Worm (Caenorhabditis elegans) whole organism, L3 larva: ENCODE measurements around the gene W07G1.1.
A peak's percentile ranks its signal among the peaks of the same experiment; 100 is the strongest.

Experiments used
- R02D3.7 ChIP-seq: fragments of 150-350 bp; optimal IDR thresholded peaks from 2 replicates; lab custom pipeline; 2014; ENCODE audit warnings: missing biosample characterization, missing genetic modification characterization
- ZK546.5 ChIP-seq: sonication (generic microtip); optimal IDR thresholded peaks from 2 replicates; lab custom pipeline; 2017; ENCODE audit warnings: missing biosample characterization, missing genetic modification characterization
- aly-2 ChIP-seq: fragments of 150-350 bp; optimal IDR thresholded peaks from 2 replicates; lab custom pipeline; 2014; ENCODE audit warnings: missing biosample characterization, missing genetic modification characterization
- ama-1 ChIP-seq: fragments of 150-350 bp; optimal IDR thresholded peaks from 2 replicates; lab custom pipeline; 2018
- ceh-16 ChIP-seq: sonication (generic microtip); optimal IDR thresholded peaks from 2 replicates; lab custom pipeline; 2017; ENCODE audit warnings: missing biosample characterization, missing genetic modification characterization
- ceh-28 ChIP-seq: fragments of 150-350 bp; optimal IDR thresholded peaks from 2 replicates; lab custom pipeline; 2014; ENCODE audit warnings: missing biosample characterization, missing genetic modification reagents, missing genetic modification characterization
- ceh-9 ChIP-seq: sonication (generic microtip); optimal IDR thresholded peaks from 2 replicates; lab custom pipeline; 2018; ENCODE audit warnings: missing biosample characterization, missing genetic modification characterization
- egl-27 ChIP-seq: sonication (generic microtip); optimal IDR thresholded peaks from 4 replicates; lab custom pipeline; 2017; ENCODE audit warnings: missing biosample characterization, missing genetic modification reagents, missing genetic modification characterization
- egl-5 ChIP-seq: fragments of 150-350 bp; optimal IDR thresholded peaks from 2 replicates; lab custom pipeline; 2017; ENCODE audit warnings: missing biosample characterization, missing genetic modification reagents, missing genetic modification characterization, inconsistent platforms
- elt-1 ChIP-seq: fragments of 150-350 bp; optimal IDR thresholded peaks from 2 replicates; lab custom pipeline; 2014; ENCODE audit warnings: missing biosample characterization, missing genetic modification characterization
- elt-2 ChIP-seq: sonication (generic microtip); optimal IDR thresholded peaks from 2 replicates; lab custom pipeline; 2016; ENCODE audit warnings: missing genetic modification reagents, mild to moderate bottlenecking, missing genetic modification characterization, missing compliant biosample characterization
- elt-3 ChIP-seq, 3 experiments: fragments of 150-350 bp in 1 of 3; sonication (generic microtip) in 2 of 3; optimal IDR thresholded peaks; 2 replicates in 2 of 3; 4 replicates in 1 of 3; lab custom pipeline; 2014 to 2017; ENCODE audit warnings: missing biosample characterization in 3 of 3, missing genetic modification characterization in 3 of 3
- fkh-2 ChIP-seq: fragments of 150-350 bp; optimal IDR thresholded peaks from 2 replicates; lab custom pipeline; 2014; ENCODE audit warnings: missing biosample characterization, missing genetic modification reagents, missing genetic modification characterization
- fos-1 ChIP-seq: fragments of 150-350 bp; optimal IDR thresholded peaks from 2 replicates; lab custom pipeline; 2014; ENCODE audit warnings: missing biosample characterization, missing genetic modification characterization
- jun-1 ChIP-seq: fragments of 150-350 bp; optimal IDR thresholded peaks from 2 replicates; lab custom pipeline; 2014; ENCODE audit warnings: missing biosample characterization, missing genetic modification reagents, missing genetic modification characterization
- lin-15B ChIP-seq: fragments of 150-350 bp; optimal IDR thresholded peaks from 2 replicates; lab custom pipeline; 2014; ENCODE audit warnings: missing biosample characterization, missing genetic modification characterization
- lin-39 ChIP-seq: fragments of 150-350 bp; optimal IDR thresholded peaks from 2 replicates; lab custom pipeline; 2018; ENCODE audit warnings: missing biosample characterization, missing genetic modification reagents, missing genetic modification characterization
- lsy-12 ChIP-seq: sonication (generic microtip); optimal IDR thresholded peaks from 2 replicates; lab custom pipeline; 2016; ENCODE audit warnings: mild to moderate bottlenecking, missing genetic modification characterization, missing compliant biosample characterization
- mml-1 ChIP-seq: fragments of 150-350 bp; sonication (generic microtip); optimal IDR thresholded peaks from 3 replicates; lab custom pipeline; 2014; ENCODE audit warnings: missing biosample characterization, missing genetic modification characterization
- nfya-1 ChIP-seq: sonication (generic microtip); optimal IDR thresholded peaks from 2 replicates; lab custom pipeline; 2017; ENCODE audit warnings: missing genetic modification characterization, mild to moderate bottlenecking, missing compliant biosample characterization, antibody characterized with exemption, moderate library complexity; ENCODE audit not compliant: insufficient read depth
- nhr-11 ChIP-seq: fragments of 150-350 bp; optimal IDR thresholded peaks from 2 replicates; lab custom pipeline; 2014; ENCODE audit warnings: missing biosample characterization, missing genetic modification characterization
- nhr-23 ChIP-seq: fragments of 150-350 bp; optimal IDR thresholded peaks from 2 replicates; lab custom pipeline; 2014; ENCODE audit warnings: missing biosample characterization, missing genetic modification reagents, missing genetic modification characterization
- nhr-237 ChIP-seq: fragments of 150-350 bp; optimal IDR thresholded peaks from 2 replicates; lab custom pipeline; 2014; ENCODE audit warnings: missing biosample characterization, missing genetic modification characterization
- nhr-43 ChIP-seq: sonication (generic microtip); optimal IDR thresholded peaks from 2 replicates; lab custom pipeline; 2016; ENCODE audit warnings: mild to moderate bottlenecking, missing genetic modification characterization, missing compliant biosample characterization; ENCODE audit not compliant: poor library complexity, severe bottlenecking
- nhr-76 ChIP-seq: fragments of 150-350 bp; sonication (generic microtip); optimal IDR thresholded peaks from 5 replicates; lab custom pipeline; 2014; ENCODE audit warnings: missing biosample characterization, missing genetic modification characterization
- nhr-77 ChIP-seq: fragments of 150-350 bp; optimal IDR thresholded peaks from 2 replicates; lab custom pipeline; 2014; ENCODE audit warnings: missing biosample characterization, missing genetic modification characterization
- pqm-1 ChIP-seq: fragments of 150-350 bp; optimal IDR thresholded peaks from 2 replicates; lab custom pipeline; 2017; ENCODE audit warnings: missing biosample characterization, missing genetic modification characterization, inconsistent platforms
- sea-2 ChIP-seq: fragments of 150-350 bp; sonication (generic microtip); optimal IDR thresholded peaks from 4 replicates; lab custom pipeline; 2014; ENCODE audit warnings: missing biosample characterization, missing genetic modification reagents, missing genetic modification characterization
- skn-1 ChIP-seq: fragments of 150-350 bp; optimal IDR thresholded peaks from 2 replicates; lab custom pipeline; 2014; ENCODE audit warnings: missing biosample characterization, missing genetic modification characterization
- snpc-4 ChIP-seq: fragments of 150-350 bp; optimal IDR thresholded peaks from 2 replicates; lab custom pipeline; 2014; ENCODE audit warnings: missing biosample characterization, missing genetic modification characterization
- tbx-2 ChIP-seq: sonication (generic microtip); optimal IDR thresholded peaks from 2 replicates; lab custom pipeline; 2016; ENCODE audit warnings: mild to moderate bottlenecking, missing genetic modification characterization, missing compliant biosample characterization
- ztf-11 ChIP-seq: fragments of 150-350 bp; optimal IDR thresholded peaks from 2 replicates; lab custom pipeline; 2014; ENCODE audit warnings: missing biosample characterization, missing genetic modification characterization

W07G1.1 gene

DNA sequence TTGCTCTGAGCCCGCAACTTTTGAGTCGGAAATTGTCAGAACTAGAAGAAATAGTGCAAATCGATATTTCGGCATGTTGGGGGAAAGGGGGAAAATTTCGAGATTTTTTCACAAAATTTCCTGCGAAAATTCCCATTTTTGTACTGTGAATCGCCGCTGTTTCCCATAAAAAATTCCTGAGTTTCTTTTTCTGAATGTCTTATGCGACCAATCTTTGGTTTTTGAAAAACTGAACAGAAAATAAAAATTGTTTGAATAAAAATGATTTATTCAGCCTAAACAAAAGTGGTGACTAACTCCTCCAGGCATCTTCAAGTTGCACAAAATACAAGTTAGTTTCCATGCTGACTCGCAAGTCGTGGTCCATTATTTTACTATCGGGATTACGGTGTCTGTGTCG lies 26.8 kb upstream of the W07G1.1 start, which contains the start of gene W07G1.7:
TSS of gene W07G1.7 (minus strand) at position 101 of the 400 bp plus-strand sequence.
- TF ChIP-seq lin-39 (tag; lab: Kevin White, UChicago), result no peak
- TF ChIP-seq nhr-43 (tag; lab: Kevin White, UChicago), result no peak
- no peak for TF ChIP-seq ceh-16
- no peak for TF ChIP-seq skn-1 (tag; lab: Kevin White, UChicago)
- no peak for TF ChIP-seq elt-1 (tag; lab: Kevin White, UChicago)
- TF ChIP-seq ceh-28, result no peak
- TF ChIP-seq snpc-4 (tag; lab: Kevin White, UChicago), result no peak
- TF ChIP-seq mml-1 (tag; lab: Kevin White, UChicago), result no peak
- no peak for TF ChIP-seq nhr-237 (tag; lab: Kevin White, UChicago)
- TF ChIP-seq aly-2 (tag; lab: Kevin White, UChicago), result no peak
- no peak for TF ChIP-seq ceh-9 (tag; lab: Kevin White, UChicago)
- TF ChIP-seq jun-1, result no peak
- TF ChIP-seq sea-2 (GFP tag; lab: Kevin White, UChicago), result no peak
- TF ChIP-seq ama-1 (lab: Kevin White, UChicago), result no peak

DNA sequence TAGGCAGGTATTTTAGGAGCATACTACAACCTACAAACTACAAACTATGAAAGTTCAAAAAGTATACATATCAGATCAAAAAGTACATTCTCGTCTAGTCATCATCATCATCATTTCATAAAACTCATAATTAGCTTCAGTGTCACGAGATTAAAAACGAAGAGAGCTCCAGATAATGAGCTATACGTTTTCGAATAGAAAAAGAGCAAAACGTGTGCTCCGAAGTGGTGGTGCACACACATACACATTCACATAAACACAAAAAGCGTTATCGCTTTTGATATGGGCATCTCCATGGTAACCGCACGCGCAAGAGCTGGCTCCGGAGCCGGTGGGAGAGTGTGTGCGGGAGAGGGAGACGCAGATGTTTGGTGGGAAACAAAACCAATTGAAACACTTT lies 24.9 kb upstream of the W07G1.1 start:
- TF ChIP-seq lsy-12 (tag; lab: Kevin White, UChicago) (no peak), nhr-76 (tag; lab: Kevin White, UChicago) (no peak), R02D3.7 (tag; lab: Kevin White, UChicago) (no peak), elt-1 (tag; lab: Kevin White, UChicago) (no peak), nhr-237 (tag; lab: Kevin White, UChicago) (no peak), lin-39 (tag; lab: Kevin White, UChicago) (no peak), egl-27 (tag; lab: Kevin White, UChicago) (no peak), elt-3 (tag; optimal IDR thresholded peaks at IDR 0.05; lab: Kevin White, UChicago) (no peak)

DNA sequence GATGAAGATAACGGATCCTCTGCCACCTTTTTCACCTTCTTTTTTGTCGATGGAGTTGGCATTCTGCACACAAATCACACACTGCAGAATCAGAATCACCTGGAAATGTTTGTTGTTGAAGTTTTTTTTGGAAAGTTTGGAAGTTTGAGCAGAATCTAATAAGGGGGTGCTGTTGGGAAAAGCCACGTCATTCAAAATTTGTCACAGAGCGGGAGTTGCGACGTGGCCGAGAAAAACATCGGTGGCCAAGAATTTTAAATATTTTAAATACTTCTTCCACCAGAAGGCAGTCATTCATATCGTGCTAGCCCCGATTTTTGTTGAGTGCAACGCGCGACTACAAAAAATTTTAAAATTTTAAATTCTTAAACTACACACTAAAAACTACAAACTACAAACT lies 22.9 kb upstream of the W07G1.1 start, which contains the start of gene rpi-1:
TSS of gene rpi-1 (minus strand) at position 101 of the 400 bp plus-strand sequence.
- TF ChIP-seq snpc-4 (tag; lab: Kevin White, UChicago), result no peak
- TF ChIP-seq nfya-1 (tag; lab: Kevin White, UChicago), result no peak
- no peak for TF ChIP-seq elt-3 (tag; optimal IDR thresholded peaks at IDR 0.05; lab: Kevin White, UChicago)
- no peak for TF ChIP-seq fkh-2
- TF ChIP-seq ama-1 (lab: Kevin White, UChicago), result no peak
- no peak for TF ChIP-seq ceh-16
- TF ChIP-seq mml-1 (tag; lab: Kevin White, UChicago), result no peak
- no peak for TF ChIP-seq fos-1 (tag; lab: Kevin White, UChicago)
- TF ChIP-seq nhr-77 (tag; lab: Kevin White, UChicago), result no peak
- no peak for TF ChIP-seq aly-2 (tag; lab: Kevin White, UChicago)
- no peak for TF ChIP-seq elt-2 (tag; lab: Kevin White, UChicago)
- TF ChIP-seq, all 47 proteins: peak for 0

DNA sequence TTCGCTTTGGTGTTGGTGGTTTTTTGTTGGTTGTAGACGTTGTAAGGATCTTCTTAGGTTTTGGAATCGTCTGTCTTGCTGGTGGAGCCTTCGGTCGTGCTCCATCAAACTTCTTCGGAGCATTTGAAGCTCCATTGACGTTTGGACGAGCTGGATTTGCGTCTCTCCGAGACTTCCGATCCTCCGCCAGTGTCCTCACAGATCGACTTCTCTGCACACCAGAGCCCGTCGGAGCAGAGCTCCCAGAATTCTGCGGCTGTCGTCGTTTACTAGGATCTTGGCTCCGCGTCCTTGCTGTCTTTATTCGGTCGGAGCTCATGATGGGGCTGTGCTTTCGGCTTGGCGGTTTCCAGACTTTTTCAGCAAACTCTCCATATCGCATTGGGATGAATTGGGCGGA lies 22.1 kb upstream of the W07G1.1 start:
- TF ChIP-seq egl-5 (tag; lab: Kevin White, UChicago) (no peak), egl-27 (tag; lab: Kevin White, UChicago) (no peak), nhr-23 (tag; lab: Kevin White, UChicago) (no peak), lin-15B (tag; lab: Kevin White, UChicago) (no peak), pqm-1 (tag; lab: Kevin White, UChicago) (no peak), mml-1 (tag; lab: Kevin White, UChicago) (no peak), tbx-2 (no peak), nhr-77 (tag; lab: Kevin White, UChicago) (no peak), fkh-2 (no peak), nhr-11 (tag; lab: Kevin White, UChicago) (no peak)

DNA sequence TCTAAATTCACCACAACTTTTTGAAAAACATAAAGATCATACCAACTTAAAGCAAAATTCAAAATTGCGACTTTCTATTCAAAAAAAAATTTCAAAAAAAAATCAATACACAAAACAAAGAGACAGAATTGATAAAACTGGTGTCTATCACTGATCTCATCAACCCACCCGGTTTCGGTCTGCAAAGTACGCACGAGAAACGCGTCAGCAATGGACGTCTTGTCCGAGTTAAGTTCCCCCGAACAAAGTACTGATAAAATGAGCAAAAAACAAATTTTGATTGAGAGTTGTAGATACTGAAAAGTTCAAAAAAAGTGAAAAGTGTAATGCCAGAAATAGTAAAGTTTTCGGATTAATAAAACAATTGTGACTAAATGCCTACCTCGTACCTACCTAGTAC lies 18.9 kb upstream of the W07G1.1 start:
- TF ChIP-seq sea-2 (GFP tag; lab: Kevin White, UChicago) (no peak), fos-1 (tag; lab: Kevin White, UChicago) (no peak), ztf-11 (tag; lab: Kevin White, UChicago) (no peak), elt-2 (tag; lab: Kevin White, UChicago) (peak; percentile 62), ceh-16 (no peak), lin-39 (tag; lab: Kevin White, UChicago) (no peak), pqm-1 (tag; lab: Kevin White, UChicago) (peak; percentile 1), ZK546.5 (tag; lab: Kevin White, UChicago) (no peak), ceh-28 (peak; percentile 5)
